Worm (Caenorhabditis elegans): ENCODE data around the gene F37C4.5.

F37C4.5 gene

ce11 chrIV:3857999-3858552 lies 15.5 kb downstream of the F37C4.5 start:
- TF ChIP-seq unc-62 (GFP tag; optimal IDR thresholded peaks at IDR 0.05) = no peak

- TF ChIP-seq unc-62 (GFP tag; optimal IDR thresholded peaks at IDR 0.05) = no peak
These were observed 17.4 kb downstream of the F37C4.5 start for ce11 chrIV:3856190-3856589.

- TF ChIP-seq unc-62 (GFP tag; optimal IDR thresholded peaks at IDR 0.05) = no peak
These were observed 18.1 kb downstream of the F37C4.5 start, which contains the start of gene zag-1 for ce11 chrIV:3855543-3855942. Gene zag-1, plus strand, starts transcription at chrIV:3855843.

ce11 chrIV:3854606-3855005 lies 19.0 kb downstream of the F37C4.5 start:
- TF ChIP-seq unc-62 (GFP tag; optimal IDR thresholded peaks at IDR 0.05) = no peak

- no peak for TF ChIP-seq unc-62 (GFP tag; optimal IDR thresholded peaks at IDR 0.05)
These were observed 20.0 kb downstream of the F37C4.5 start for ce11 chrIV:3853557-3853956.

ce11 chrIV:3848985-3849384 lies 24.6 kb downstream of the F37C4.5 start:
- TF ChIP-seq unc-62 (GFP tag; optimal IDR thresholded peaks at IDR 0.05) = no peak

- no peak for TF ChIP-seq unc-62 (GFP tag; optimal IDR thresholded peaks at IDR 0.05)
These were observed 26.1 kb downstream of the F37C4.5 start for ce11 chrIV:3847489-3847888.

ce11 chrIV:3844584-3844983 lies 29.0 kb downstream of the F37C4.5 start:
- TF ChIP-seq unc-62 (GFP tag; optimal IDR thresholded peaks at IDR 0.05) = no peak

- TF ChIP-seq unc-62 (GFP tag; optimal IDR thresholded peaks at IDR 0.05) = no peak
These were observed 29.6 kb downstream of the F37C4.5 start for ce11 chrIV:3844004-3844403.

ce11 chrIV:3843019-3843527 lies 30.5 kb downstream of the F37C4.5 start:
- TF ChIP-seq unc-62 (GFP tag; optimal IDR thresholded peaks at IDR 0.05) = no peak

ce11 chrIV:3841607-3842006 lies 32.0 kb downstream of the F37C4.5 start:
- TF ChIP-seq unc-62 (GFP tag; optimal IDR thresholded peaks at IDR 0.05) = no peak

ce11 chrIV:3840480-3840879 lies 33.1 kb downstream of the F37C4.5 start:
- no peak for TF ChIP-seq unc-62 (GFP tag; optimal IDR thresholded peaks at IDR 0.05)

- TF ChIP-seq unc-62 (GFP tag; optimal IDR thresholded peaks at IDR 0.05) = no peak
These were observed 34.2 kb downstream of the F37C4.5 start, which contains the start of gene F28F9.2 for ce11 chrIV:3839420-3839819. Gene F28F9.2, plus strand, starts transcription at chrIV:3839720.

- no peak for TF ChIP-seq unc-62 (GFP tag; optimal IDR thresholded peaks at IDR 0.05)
These were observed 34.9 kb downstream of the F37C4.5 start for ce11 chrIV:3838687-3839086.

- TF ChIP-seq unc-62 (GFP tag; optimal IDR thresholded peaks at IDR 0.05) = no peak
These were observed 38.5 kb downstream of the F37C4.5 start, which contains the start of gene cal-3 for ce11 chrIV:3835065-3835464. Gene cal-3, minus strand, starts transcription at chrIV:3835165.

ce11 chrIV:3833778-3834177 lies 39.8 kb downstream of the F37C4.5 start:
- TF ChIP-seq unc-62 (GFP tag; optimal IDR thresholded peaks at IDR 0.05) = no peak

- TF ChIP-seq unc-62 (GFP tag; optimal IDR thresholded peaks at IDR 0.05) = no peak
These were observed 41.6 kb downstream of the F37C4.5 start for ce11 chrIV:3832040-3832439.

- no peak for TF ChIP-seq unc-62 (GFP tag; optimal IDR thresholded peaks at IDR 0.05)
These were observed 45.9 kb downstream of the F37C4.5 start for ce11 chrIV:3827724-3828123.

Measured in whole organism, dauer.